Worm (Caenorhabditis elegans): ENCODE results near the gene tap-1.

Gene tap-1

ce11 chrX:14610093-14610763 is 20.8 kb downstream of the tap-1 start (continued):
- no peak for TF ChIP-seq Y5F2A.4 (GFP tag; optimal IDR thresholded peaks at IDR 0.05)
- TF ChIP-seq ceh-20 (GFP tag; IDR thresholded peaks at IDR 0.05) = no peak
- peak; percentile 74; the same call in 1 of the 2 replicates for TF ChIP-seq egl-43 (GFP tag; IDR thresholded peaks at IDR 0.05)
- peak; percentile 30 for TF ChIP-seq mxl-3 (GFP tag; optimal IDR thresholded peaks at IDR 0.05)
- TF ChIP-seq daf-8 (GFP tag; IDR thresholded peaks at IDR 0.05) = no peak
- no peak for TF ChIP-seq ctbp-1 (GFP tag; IDR thresholded peaks at IDR 0.05)
- peak; percentile 25 for TF ChIP-seq pqm-1 (tag; optimal IDR thresholded peaks at IDR 0.05)
- TF ChIP-seq nhr-102 (tag; optimal IDR thresholded peaks at IDR 0.05) = no peak
- no peak for TF ChIP-seq lin-39 (tag; optimal IDR thresholded peaks at IDR 0.05)
- TF ChIP-seq zfp-2 (tag; optimal IDR thresholded peaks at IDR 0.05) = no peak
- no peak for TF ChIP-seq nhr-25 (tag; optimal IDR thresholded peaks at IDR 0.05; ENCODE audit: borderline replicate concordance, insufficient read depth)
- TF ChIP-seq hlh-11 (tag; optimal IDR thresholded peaks at IDR 0.05) = peak; percentile 53
- TF ChIP-seq nhr-111 (GFP tag; optimal IDR thresholded peaks at IDR 0.05) = no peak
- TF ChIP-seq ceh-82 (tag; optimal IDR thresholded peaks at IDR 0.05) = no peak
- no peak for TF ChIP-seq fkh-10 (GFP tag; optimal IDR thresholded peaks at IDR 0.05)
- TF ChIP-seq mes-2 (tag; optimal IDR thresholded peaks at IDR 0.05; ENCODE audit: poor library complexity, severe bottlenecking) = peak; percentile 57
- TF ChIP-seq Y105C5A.15 (GFP tag; IDR thresholded peaks at IDR 0.05) = no peak
- TF ChIP-seq nhr-76 (tag; optimal IDR thresholded peaks at IDR 0.05) = no peak
- TF ChIP-seq T20F7.1 (GFP tag; optimal IDR thresholded peaks at IDR 0.05) = no peak
- TF ChIP-seq ZK546.5 (tag; optimal IDR thresholded peaks at IDR 0.05) = no peak
- TF ChIP-seq php-3 (GFP tag; IDR thresholded peaks at IDR 0.05) = no peak
- peak; percentile 67 for TF ChIP-seq hlh-30 (tag; optimal IDR thresholded peaks at IDR 0.05; ENCODE audit: insufficient read depth)
- TF ChIP-seq cey-2 (tag; optimal IDR thresholded peaks at IDR 0.05; ENCODE audit: borderline replicate concordance, insufficient read depth) = no peak
- peak in 1 of 2 experiments; percentile 89 for TF ChIP-seq unc-62 (GFP tag; optimal IDR thresholded peaks at IDR 0.05 in 1 of 2)
- TF ChIP-seq unc-62 (tag; optimal IDR thresholded peaks at IDR 0.05) = no peak
- TF ChIP-seq lin-1 (GFP tag; IDR thresholded peaks at IDR 0.05) = no peak
- TF ChIP-seq tra-1 (GFP tag; IDR thresholded peaks at IDR 0.05) = no peak
- TF ChIP-seq mxl-2 (GFP tag; conservative IDR thresholded peaks at IDR 0.05) = no peak
- no peak for TF ChIP-seq nhr-10 (tag; optimal IDR thresholded peaks at IDR 0.05)
- TF ChIP-seq ZK337.2 (GFP tag; IDR thresholded peaks at IDR 0.05) = no peak
- TF ChIP-seq zip-2 (tag; optimal IDR thresholded peaks at IDR 0.05) = no peak
- TF ChIP-seq daf-19 (GFP tag; conservative IDR thresholded peaks at IDR 0.05) = no peak
- no peak for TF ChIP-seq attf-4 (tag; optimal IDR thresholded peaks at IDR 0.05)
- no peak for TF ChIP-seq nhr-237 (tag; optimal IDR thresholded peaks at IDR 0.05)
- peak; percentile 38 for TF ChIP-seq nhr-11 (tag; optimal IDR thresholded peaks at IDR 0.05)
- no peak for TF ChIP-seq daf-12 (tag; optimal IDR thresholded peaks at IDR 0.05)
- no peak for TF ChIP-seq aha-1 (tag)
- TF ChIP-seq F37D6.2 (tag; optimal IDR thresholded peaks at IDR 0.05) = no peak
- TF ChIP-seq arid-1 (GFP tag; conservative IDR thresholded peaks at IDR 0.05) = no peak
- peak in 1 of 2 experiments; percentile 52 for TF ChIP-seq hif-1 (tag; optimal IDR thresholded peaks at IDR 0.05)
- TF ChIP-seq rbr-2 (tag; optimal IDR thresholded peaks at IDR 0.05) = peak; percentile 11
- no peak for TF ChIP-seq zfp-3 (GFP tag; conservative IDR thresholded peaks at IDR 0.05)
- TF ChIP-seq R02D3.7 (tag; optimal IDR thresholded peaks at IDR 0.05) = no peak
- TF ChIP-seq ceh-32 (tag; optimal IDR thresholded peaks at IDR 0.05; ENCODE audit: poor library complexity) = no peak
- TF ChIP-seq madf-5 (GFP tag; IDR thresholded peaks at IDR 0.05) = 0 out of 4 replicates have a peak, but pooled peaks of 1 of the 2 experiments have one; percentile 35
- no peak for TF ChIP-seq nhr-77 (tag; optimal IDR thresholded peaks at IDR 0.05)
- no peak for TF ChIP-seq F49E8.2 (tag; optimal IDR thresholded peaks at IDR 0.05; ENCODE audit: borderline replicate concordance)
- no peak for TF ChIP-seq tag-97 (GFP tag; IDR thresholded peaks at IDR 0.05)
- no peak for TF ChIP-seq ceh-62 (tag; optimal IDR thresholded peaks at IDR 0.05)
- no peak for TF ChIP-seq jun-1 (tag; optimal IDR thresholded peaks at IDR 0.05)

All from whole organism, L4 larva.